Worm (Caenorhabditis elegans) whole organism, mixed stage, embryonic: ENCODE data around the gene math-38.

Experiments
- blmp-1 ChIP-seq: fragments of 150-350 bp; optimal IDR thresholded peaks from 2 replicates; lab custom pipeline; 2014; ENCODE audit warnings: missing biosample characterization, missing genetic modification characterization
- elt-1 ChIP-seq: sonication (generic microtip); optimal IDR thresholded peaks from 2 replicates; lab custom pipeline; 2017; ENCODE audit warnings: missing genetic modification characterization, mild to moderate bottlenecking, missing compliant biosample characterization, antibody characterized with exemption, moderate library complexity, borderline replicate concordance; ENCODE audit not compliant: insufficient read depth
- lin-13 ChIP-seq: fragments of 150-350 bp; optimal IDR thresholded peaks from 2 replicates; lab custom pipeline; 2014; ENCODE audit warnings: missing biosample characterization, missing genetic modification characterization
- mab-5 ChIP-seq: fragments of 150-350 bp; optimal IDR thresholded peaks from 2 replicates; lab custom pipeline; 2014; ENCODE audit warnings: missing biosample characterization, missing genetic modification characterization
- nhr-2 ChIP-seq: fragments of 150-350 bp; optimal IDR thresholded peaks from 2 replicates; lab custom pipeline; 2014; ENCODE audit warnings: missing biosample characterization, missing genetic modification characterization
- nhr-237 ChIP-seq: fragments of 150-350 bp; optimal IDR thresholded peaks from 2 replicates; lab custom pipeline; 2014; ENCODE audit warnings: missing biosample characterization, missing genetic modification characterization
- pha-4 ChIP-seq: fragments of 150-350 bp; optimal IDR thresholded peaks from 2 replicates; lab custom pipeline; 2018; ENCODE audit warnings: missing biosample characterization, missing genetic modification reagents, missing genetic modification characterization
- snpc-4 ChIP-seq: fragments of 150-350 bp; optimal IDR thresholded peaks from 2 replicates; lab custom pipeline; 2014; ENCODE audit warnings: missing biosample characterization, missing genetic modification characterization
- unc-39 ChIP-seq: fragments of 150-350 bp; optimal IDR thresholded peaks from 2 replicates; lab custom pipeline; 2014; ENCODE audit warnings: missing biosample characterization, missing genetic modification characterization
- ztf-11 ChIP-seq: fragments of 150-350 bp; optimal IDR thresholded peaks from 2 replicates; lab custom pipeline; 2014; ENCODE audit warnings: missing biosample characterization, missing genetic modification characterization

DNA sequence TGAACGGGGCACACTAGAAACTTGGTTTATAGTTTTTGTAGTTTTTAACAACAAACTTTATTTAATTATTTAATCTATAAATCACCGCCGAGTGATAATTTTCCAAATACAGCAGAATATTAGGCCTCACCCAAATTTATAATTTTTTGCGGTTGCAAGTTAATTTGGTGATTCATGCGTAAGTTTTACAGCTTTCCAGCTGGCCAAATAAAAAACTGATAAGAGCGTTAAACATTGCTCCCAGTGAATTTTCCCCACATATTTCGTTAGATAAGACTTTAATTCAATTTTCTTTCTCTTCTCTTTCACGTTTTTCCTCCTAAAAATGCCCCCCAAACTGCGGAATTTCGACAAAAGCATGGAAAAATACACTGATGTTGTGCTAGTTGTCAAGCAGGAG, 21.7 kb upstream of the math-38 start, which contains the start of gene bath-47:
- TF ChIP-seq mab-5 (tag; lab: Kevin White, UChicago) (no peak), elt-1 (tag; lab: Kevin White, UChicago) (no peak), lin-13 (tag; lab: Kevin White, UChicago) (no peak), blmp-1 (tag; lab: Kevin White, UChicago) (no peak), nhr-2 (tag; lab: Kevin White, UChicago) (no peak), unc-39 (tag; lab: Kevin White, UChicago) (no peak), snpc-4 (tag; lab: Kevin White, UChicago) (no peak), pha-4 (tag; lab: Kevin White, UChicago) (no peak), nhr-237 (tag; lab: Kevin White, UChicago) (no peak), ztf-11 (no peak)
